Worm (Caenorhabditis elegans): Measurements from ENCODE around the gene C54E10.11.

The C54E10.11 gene

DNA sequence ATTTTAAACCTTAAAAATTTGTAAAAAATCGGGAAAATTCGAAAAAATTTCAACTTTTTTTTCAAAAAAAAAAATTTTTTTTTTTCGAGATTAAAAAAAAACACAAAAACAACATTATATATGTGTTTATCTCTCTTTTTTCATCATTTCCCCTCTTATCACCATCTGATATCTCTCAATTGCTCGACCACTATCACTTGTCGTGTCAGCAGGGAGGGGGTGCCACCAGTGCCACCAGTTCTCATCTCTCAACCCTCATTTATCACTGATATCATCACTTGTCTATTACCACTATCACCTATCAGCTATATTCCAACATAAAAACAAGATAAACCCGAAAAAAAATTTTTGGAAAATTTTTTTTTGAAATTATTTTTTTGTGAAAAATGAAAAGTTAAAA lies 24.5 kb upstream of the C54E10.11 start (continued):
- TF ChIP-seq pqm-1 (tag; optimal IDR thresholded peaks at IDR 0.05), result peak; percentile 67
- TF ChIP-seq skn-1 (tag; optimal IDR thresholded peaks at IDR 0.05), result no peak
- TF ChIP-seq nhr-28 (tag; optimal IDR thresholded peaks at IDR 0.05), result peak; percentile 30
- TF ChIP-seq zag-1 (tag; optimal IDR thresholded peaks at IDR 0.05), result no peak
- no peak for TF ChIP-seq egl-27 (tag; optimal IDR thresholded peaks at IDR 0.05)
- peak in 1 of 2 experiments; percentile 43 for TF ChIP-seq unc-62 (GFP tag; optimal IDR thresholded peaks at IDR 0.05 in 1 of 2)
- TF ChIP-seq unc-62 (tag; optimal IDR thresholded peaks at IDR 0.05), result no peak
- TF ChIP-seq lsy-2 (tag; optimal IDR thresholded peaks at IDR 0.05), result peak in 1 of 2 experiments; percentile 34
- no peak for TF ChIP-seq nhr-76 (tag; optimal IDR thresholded peaks at IDR 0.05)
- peak; percentile 62 for TF ChIP-seq php-3 (GFP tag; IDR thresholded peaks at IDR 0.05)
- peak in 1 of 2 experiments; percentile 29 for TF ChIP-seq daf-16 (GFP tag; optimal IDR thresholded peaks at IDR 0.05)
- TF ChIP-seq daf-16 (tag; optimal IDR thresholded peaks at IDR 0.05), result peak; percentile 89
- 0 out of 2 replicates have a peak, but pooled peaks have one; percentile 22 for TF ChIP-seq lin-1 (GFP tag; IDR thresholded peaks at IDR 0.05)
- TF ChIP-seq Y75B8A.6 (GFP tag; IDR thresholded peaks at IDR 0.05), result no peak
- no peak for TF ChIP-seq ceh-28 (tag; optimal IDR thresholded peaks at IDR 0.05)
- TF ChIP-seq lim-7 (GFP tag; IDR thresholded peaks at IDR 0.05), result no peak
- no peak for TF ChIP-seq tra-1 (GFP tag; IDR thresholded peaks at IDR 0.05)
- TF ChIP-seq hlh-11 (tag; optimal IDR thresholded peaks at IDR 0.05), result peak; percentile 75
- TF ChIP-seq mdt-29 (GFP tag; IDR thresholded peaks at IDR 0.05), result no peak

- TF ChIP-seq fkh-10 (GFP tag; optimal IDR thresholded peaks at IDR 0.05) (peak; percentile 86), ceh-44 (GFP tag; IDR thresholded peaks at IDR 0.05) (no peak)
Measured at ce11 chrV:18821569-18821968, 19.6 kb upstream of the C54E10.11 start.

DNA sequence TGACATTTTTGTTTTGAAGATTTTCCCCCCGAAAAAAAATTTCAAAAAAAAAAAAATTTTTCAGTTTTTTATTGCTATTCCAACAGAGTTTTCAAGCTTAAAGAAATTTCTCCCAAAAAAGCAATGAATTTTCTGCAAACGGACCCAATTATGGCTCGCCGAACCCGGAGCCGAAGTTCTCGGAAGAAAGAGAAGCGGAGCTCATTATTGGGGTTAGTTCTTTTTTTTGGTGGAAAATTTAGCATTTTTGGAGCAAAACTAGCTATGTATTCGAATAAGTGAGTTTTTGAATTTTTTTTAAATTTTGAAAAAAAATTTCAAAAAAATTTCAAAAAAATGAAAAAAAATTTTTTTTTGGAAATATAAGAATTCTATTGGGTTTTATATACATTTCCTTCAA lies 17.7 kb upstream of the C54E10.11 start, which contains the start of gene ncs-5:
Gene ncs-5, plus strand, starts transcription at position 124 of the 400 bp plus-strand sequence.
- TF ChIP-seq hlh-30 (tag; optimal IDR thresholded peaks at IDR 0.05; ENCODE audit: insufficient read depth), result no peak
- TF ChIP-seq aha-1 (tag), result peak; percentile 92
- no peak for TF ChIP-seq zfp-3 (GFP tag; conservative IDR thresholded peaks at IDR 0.05)
- TF ChIP-seq lin-38 (GFP tag; IDR thresholded peaks at IDR 0.05), result no peak

- TF ChIP-seq duxl-1 (tag; optimal IDR thresholded peaks at IDR 0.05; ENCODE audit: poor library complexity) (no peak), nhr-25 (tag; optimal IDR thresholded peaks at IDR 0.05; ENCODE audit: borderline replicate concordance, insufficient read depth) (no peak), mes-2 (tag; optimal IDR thresholded peaks at IDR 0.05; ENCODE audit: poor library complexity, severe bottlenecking) (no peak), T20F7.1 (GFP tag; optimal IDR thresholded peaks at IDR 0.05) (no peak), ztf-7 (tag; optimal IDR thresholded peaks at IDR 0.05) (no peak), vab-7 (GFP tag; IDR thresholded peaks at IDR 0.05) (no peak), cey-2 (tag; optimal IDR thresholded peaks at IDR 0.05; ENCODE audit: borderline replicate concordance, insufficient read depth) (no peak), lin-38 (GFP tag; IDR thresholded peaks at IDR 0.05) (no peak), php-3 (GFP tag; IDR thresholded peaks at IDR 0.05) (no peak), lin-39 (tag; optimal IDR thresholded peaks at IDR 0.05) (no peak), mxl-3 (GFP tag; optimal IDR thresholded peaks at IDR 0.05) (no peak), nhr-11 (tag; optimal IDR thresholded peaks at IDR 0.05) (no peak), zag-1 (tag; optimal IDR thresholded peaks at IDR 0.05) (no peak), tra-1 (GFP tag; IDR thresholded peaks at IDR 0.05) (no peak), lir-3 (tag; optimal IDR thresholded peaks at IDR 0.05) (no peak), aly-2 (tag; optimal IDR thresholded peaks at IDR 0.05) (no peak), snpc-4 (tag; optimal IDR thresholded peaks at IDR 0.05) (no peak), ceh-20 (GFP tag; IDR thresholded peaks at IDR 0.05) (no peak), Y48G9A.11 (GFP tag; IDR thresholded peaks at IDR 0.05) (no peak), skn-1 (tag; optimal IDR thresholded peaks at IDR 0.05) (no peak)
Measured at ce11 chrV:18811360-18811759, 9.4 kb upstream of the C54E10.11 start, which contains the start of gene C54E10.7. Gene C54E10.7 (plus strand): TSS chrV:18811660.
